Fruit fly (Drosophila melanogaster): ENCODE results near the gene Gasp.

The Gasp gene

DNA sequence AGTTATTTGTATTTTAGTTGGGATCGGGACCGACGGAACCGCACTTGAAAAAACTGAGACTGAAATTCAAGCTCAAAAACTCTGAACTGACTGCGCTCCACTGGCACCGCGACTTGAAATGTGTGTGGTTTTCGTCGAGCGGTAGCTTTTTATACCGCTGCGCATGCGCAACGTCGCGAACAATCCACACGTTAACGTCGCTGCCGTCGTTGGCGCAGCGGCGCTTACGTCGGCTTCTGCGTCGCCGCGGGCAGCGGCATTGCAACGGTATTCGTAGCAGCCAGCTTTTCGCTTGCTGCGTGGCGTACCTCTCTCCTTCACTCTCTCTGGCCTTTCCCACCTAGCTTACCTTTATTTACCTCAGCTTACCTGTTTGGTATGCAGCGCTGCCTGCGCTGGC is at the start of gene Gasp:
Gene Gasp, minus strand, starts transcription at position 124 of the 400 bp plus-strand sequence.
- TF ChIP-seq psq (optimal IDR thresholded peaks at IDR 0.05), result no peak
- TF ChIP-seq CG8478 (optimal IDR thresholded peaks at IDR 0.05), result no peak
- TF ChIP-seq pan (optimal IDR thresholded peaks at IDR 0.05), result no peak
- TF ChIP-seq EcR (GFP tag; optimal IDR thresholded peaks at IDR 0.05), result no peak
- no peak for TF ChIP-seq Dll (optimal IDR thresholded peaks at IDR 0.05)
- TF ChIP-seq usp (GFP tag; optimal IDR thresholded peaks at IDR 0.05), result no peak

DNA sequence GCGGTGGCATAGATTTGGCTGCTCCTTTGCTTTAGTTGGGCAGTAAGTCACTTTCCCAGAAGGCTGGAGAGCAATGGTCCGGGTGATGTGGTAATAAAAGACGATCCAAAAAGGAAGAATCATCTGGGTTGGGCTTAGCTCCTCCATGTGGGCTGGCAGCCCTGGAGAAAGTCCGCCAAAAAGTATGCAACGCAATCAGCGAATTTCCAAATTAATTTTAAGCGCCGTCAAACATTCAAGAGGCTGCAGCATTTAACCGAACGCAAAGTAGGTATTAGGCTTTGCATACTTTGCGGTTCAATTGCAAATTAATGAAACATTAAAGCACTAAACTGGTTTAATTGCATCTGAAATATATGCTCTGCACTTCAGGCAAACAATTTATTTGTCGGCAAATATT is 48.9 kb upstream of the Gasp start:
- TF ChIP-seq CG8478 (optimal IDR thresholded peaks at IDR 0.05), result no peak
- TF ChIP-seq Dll (optimal IDR thresholded peaks at IDR 0.05), result no peak
- TF ChIP-seq usp (GFP tag; optimal IDR thresholded peaks at IDR 0.05), result no peak
- no peak for TF ChIP-seq EcR (GFP tag; optimal IDR thresholded peaks at IDR 0.05)
- TF ChIP-seq psq (optimal IDR thresholded peaks at IDR 0.05), result no peak
- TF ChIP-seq pan (optimal IDR thresholded peaks at IDR 0.05), result no peak

DNA sequence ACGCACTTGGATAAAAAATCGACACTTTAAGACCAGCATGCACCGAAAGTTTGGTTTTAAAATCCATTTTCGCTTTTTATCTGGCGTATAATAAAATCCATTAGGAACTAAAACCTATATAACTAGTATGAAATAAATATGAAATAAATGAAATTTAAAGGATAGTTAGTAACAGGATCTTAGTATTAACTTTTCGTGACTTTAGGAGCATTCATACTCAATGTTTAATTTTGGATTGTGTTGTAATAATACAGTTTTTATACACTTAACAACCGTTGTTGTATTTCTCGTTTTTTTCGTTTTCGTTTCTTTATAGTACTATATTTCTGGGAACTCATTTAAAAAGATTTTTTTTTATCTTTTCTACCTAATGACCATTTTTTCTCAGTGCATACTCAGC is 48.4 kb upstream of the Gasp start:
- TF ChIP-seq CG8478 (optimal IDR thresholded peaks at IDR 0.05) (no peak), EcR (GFP tag; optimal IDR thresholded peaks at IDR 0.05) (no peak), usp (GFP tag; optimal IDR thresholded peaks at IDR 0.05) (no peak)

DNA sequence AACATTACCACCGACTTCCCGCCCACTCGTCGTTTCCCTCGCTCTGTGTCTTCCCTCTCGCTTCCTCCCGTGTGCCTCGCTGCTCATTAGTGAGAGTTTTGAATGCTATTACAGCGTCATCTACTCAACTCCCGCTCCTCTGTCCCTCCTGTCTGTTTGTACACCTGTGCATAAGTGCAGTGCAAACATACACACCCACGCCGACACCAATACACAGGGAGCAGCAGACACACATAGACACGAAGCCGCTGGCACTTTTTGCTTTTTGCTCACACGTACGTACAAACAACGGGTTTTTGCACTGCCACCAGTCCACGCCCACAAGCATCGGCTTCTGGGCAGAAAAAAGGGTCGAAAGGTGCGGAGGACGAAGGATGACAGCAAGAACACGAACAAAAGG is 41.1 kb upstream of the Gasp start:
- TF ChIP-seq CG8478 (optimal IDR thresholded peaks at IDR 0.05) (no peak), usp (GFP tag; optimal IDR thresholded peaks at IDR 0.05) (no peak), psq (optimal IDR thresholded peaks at IDR 0.05) (no peak), EcR (GFP tag; optimal IDR thresholded peaks at IDR 0.05) (no peak), pan (optimal IDR thresholded peaks at IDR 0.05) (no peak), Dll (optimal IDR thresholded peaks at IDR 0.05) (no peak)

DNA sequence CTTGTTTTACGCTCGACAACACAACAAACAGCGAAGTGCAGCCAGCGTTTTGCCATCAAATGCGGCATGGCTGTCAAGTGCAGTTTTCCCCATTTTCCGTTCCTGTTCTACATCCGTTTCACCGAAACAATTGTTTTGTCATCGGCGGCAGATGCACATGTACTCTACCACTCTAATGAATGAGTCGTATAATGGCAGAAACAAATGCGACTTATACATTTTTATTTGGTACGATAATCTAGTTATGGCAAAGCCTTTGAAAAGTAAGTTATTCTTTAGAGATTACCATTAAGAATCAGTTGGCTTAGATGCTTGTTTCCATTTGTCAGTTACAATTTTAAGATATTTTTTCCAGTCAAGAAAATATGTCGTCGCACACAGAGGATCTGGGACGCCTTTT is 21.6 kb upstream of the Gasp start, which contains the start of gene Vha14-2:
Gene Vha14-2, plus strand, starts transcription at position 301 of the 400 bp plus-strand sequence.
- TF ChIP-seq usp (GFP tag; optimal IDR thresholded peaks at IDR 0.05), result no peak
- no peak for TF ChIP-seq Dll (optimal IDR thresholded peaks at IDR 0.05)
- no peak for TF ChIP-seq pan (optimal IDR thresholded peaks at IDR 0.05)
- no peak for TF ChIP-seq EcR (GFP tag; optimal IDR thresholded peaks at IDR 0.05)
- TF ChIP-seq psq (optimal IDR thresholded peaks at IDR 0.05), result no peak
- TF ChIP-seq CG8478 (optimal IDR thresholded peaks at IDR 0.05), result no peak

DNA sequence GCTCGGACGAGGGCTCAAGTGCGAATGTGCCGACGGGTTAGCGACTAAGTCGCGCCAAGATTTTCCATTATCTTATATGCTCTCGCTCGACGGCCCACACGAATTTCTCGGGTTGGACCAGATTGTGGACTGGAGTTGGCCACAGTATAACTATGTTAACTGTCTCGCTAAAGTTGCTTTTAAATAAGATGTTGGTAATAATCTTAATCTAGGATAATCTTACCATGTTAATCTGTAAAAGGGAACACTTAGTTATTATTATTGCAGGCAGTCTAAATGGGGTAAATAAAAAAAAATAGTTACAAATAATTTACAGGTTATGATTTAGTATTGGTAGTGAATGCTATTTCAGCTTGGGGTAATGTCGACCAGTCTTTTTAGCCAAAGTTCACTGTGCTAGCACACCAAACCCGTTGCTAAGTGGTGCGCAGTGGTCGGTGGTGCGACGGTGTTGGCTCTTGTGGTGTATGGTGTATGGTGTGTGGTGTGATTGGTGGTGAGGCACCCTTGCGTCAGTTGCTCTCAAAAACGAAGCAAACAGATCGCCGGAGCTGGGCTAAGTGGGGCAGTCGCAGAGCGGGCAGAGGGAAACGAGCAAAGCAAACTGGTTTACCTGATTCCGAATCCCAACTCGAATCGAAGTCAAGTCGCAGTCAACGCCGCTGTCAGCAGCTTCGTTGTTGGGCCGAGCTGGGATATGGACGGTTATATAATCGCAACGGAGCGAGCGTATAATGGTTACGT is 11.7 kb upstream of the Gasp start, which contains the start of gene Obp83g:
Gene Obp83g, minus strand, starts transcription at position 51 of the 744 bp plus-strand sequence.
- TF ChIP-seq pan (optimal IDR thresholded peaks at IDR 0.05) (no peak), Dll (optimal IDR thresholded peaks at IDR 0.05) (peak; percentile 46), psq (optimal IDR thresholded peaks at IDR 0.05) (no peak)

DNA sequence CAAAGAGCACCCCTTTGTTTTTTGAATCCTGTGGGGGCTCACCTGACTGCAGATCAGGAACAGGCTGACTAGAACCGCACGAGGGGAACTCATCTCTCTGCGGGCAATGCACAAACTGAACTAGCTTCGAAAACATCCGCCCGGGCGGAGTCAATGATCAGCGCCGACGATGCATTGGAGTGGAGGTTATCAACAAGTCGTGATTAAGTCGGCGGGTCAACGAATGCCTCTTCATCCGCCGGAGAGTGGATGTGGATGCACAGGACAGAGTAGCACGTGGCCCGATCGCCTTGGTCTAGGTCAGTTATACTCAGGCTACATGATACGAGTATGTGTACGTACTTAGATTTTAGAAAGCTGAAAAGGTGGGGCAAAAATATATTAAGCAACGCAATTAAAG is 10.2 kb upstream of the Gasp start, which contains the start of gene Obp83ef:
Gene Obp83ef, minus strand, starts transcription at position 119 of the 400 bp plus-strand sequence.
- peak in 1 of 2 experiments; percentile 52 for TF ChIP-seq EcR (GFP tag; optimal IDR thresholded peaks at IDR 0.05)
- TF ChIP-seq CG8478 (optimal IDR thresholded peaks at IDR 0.05), result no peak

DNA sequence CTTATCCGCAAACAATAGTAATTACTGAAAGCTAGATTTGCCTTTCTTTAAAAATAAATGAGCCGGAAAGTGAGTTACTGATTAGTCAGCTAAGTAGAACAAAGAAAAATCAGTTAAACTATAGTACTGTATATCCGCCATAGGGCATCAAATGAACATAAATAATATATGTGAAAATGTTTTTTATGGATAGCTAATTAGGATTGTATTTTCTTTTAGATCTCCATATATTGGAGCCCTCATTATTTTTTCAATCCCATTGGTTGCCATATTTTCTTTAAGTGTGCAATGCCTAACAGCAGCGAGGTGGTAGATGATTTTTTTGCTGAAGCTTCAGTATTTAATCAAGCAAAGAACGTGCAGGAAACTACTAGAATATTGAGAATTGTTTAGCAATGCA is 7.1 kb upstream of the Gasp start, which contains the start of gene Obp83cd:
Gene Obp83cd, plus strand, starts transcription at position 343 of the 400 bp plus-strand sequence.
- no peak for TF ChIP-seq CG8478 (optimal IDR thresholded peaks at IDR 0.05)
- no peak for TF ChIP-seq EcR (GFP tag; optimal IDR thresholded peaks at IDR 0.05)
- TF ChIP-seq pan (optimal IDR thresholded peaks at IDR 0.05), result no peak
- TF ChIP-seq Dll (optimal IDR thresholded peaks at IDR 0.05), result no peak
- TF ChIP-seq psq (optimal IDR thresholded peaks at IDR 0.05), result no peak
- TF ChIP-seq usp (GFP tag; optimal IDR thresholded peaks at IDR 0.05), result no peak

DNA sequence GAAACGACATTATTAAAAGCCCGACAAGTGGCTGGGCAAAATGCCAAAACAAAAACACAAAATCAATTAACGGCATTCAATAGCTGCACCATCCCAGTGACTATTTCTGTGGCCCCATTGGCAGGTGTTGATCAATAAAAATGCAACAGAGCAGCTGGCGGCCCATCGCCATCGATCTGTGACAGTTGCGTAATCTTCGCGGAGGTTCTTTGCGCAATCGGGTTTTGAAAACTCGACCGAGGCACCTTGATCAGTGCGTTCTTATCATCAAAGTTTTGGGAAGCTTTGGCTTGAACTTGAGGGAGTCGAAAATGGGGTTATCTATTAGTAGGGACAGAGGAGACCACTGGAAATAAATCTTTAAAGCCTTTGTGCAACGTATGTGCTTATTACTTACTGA is 6.7 kb upstream of the Gasp start:
- TF ChIP-seq psq (optimal IDR thresholded peaks at IDR 0.05) (no peak), EcR (GFP tag; optimal IDR thresholded peaks at IDR 0.05) (no peak), pan (optimal IDR thresholded peaks at IDR 0.05) (no peak), CG8478 (optimal IDR thresholded peaks at IDR 0.05) (no peak), usp (GFP tag; optimal IDR thresholded peaks at IDR 0.05) (no peak), Dll (optimal IDR thresholded peaks at IDR 0.05) (no peak)

DNA sequence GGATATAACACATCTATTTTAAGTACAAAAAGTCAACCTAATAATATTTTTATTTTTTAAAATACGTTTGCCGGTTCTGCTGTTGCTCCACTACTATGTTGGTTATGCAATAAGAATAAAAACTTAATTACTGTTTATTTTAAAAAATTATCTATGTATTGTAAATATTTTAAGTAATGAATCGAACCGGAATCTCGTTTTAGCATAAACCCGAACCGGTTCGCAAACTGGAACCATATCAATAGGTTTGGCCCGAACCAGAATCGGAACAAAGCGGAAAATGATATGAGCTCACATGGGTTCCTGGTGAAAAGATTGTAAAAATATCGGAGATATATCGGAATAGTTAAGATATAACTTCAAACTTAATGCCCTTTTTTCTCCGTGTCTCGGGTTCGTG is 6.0 kb upstream of the Gasp start:
- TF ChIP-seq CG8478 (optimal IDR thresholded peaks at IDR 0.05) (no peak), EcR (GFP tag; optimal IDR thresholded peaks at IDR 0.05) (no peak), usp (GFP tag; optimal IDR thresholded peaks at IDR 0.05) (no peak), pan (optimal IDR thresholded peaks at IDR 0.05) (no peak), psq (optimal IDR thresholded peaks at IDR 0.05) (no peak), Dll (optimal IDR thresholded peaks at IDR 0.05) (no peak)

DNA sequence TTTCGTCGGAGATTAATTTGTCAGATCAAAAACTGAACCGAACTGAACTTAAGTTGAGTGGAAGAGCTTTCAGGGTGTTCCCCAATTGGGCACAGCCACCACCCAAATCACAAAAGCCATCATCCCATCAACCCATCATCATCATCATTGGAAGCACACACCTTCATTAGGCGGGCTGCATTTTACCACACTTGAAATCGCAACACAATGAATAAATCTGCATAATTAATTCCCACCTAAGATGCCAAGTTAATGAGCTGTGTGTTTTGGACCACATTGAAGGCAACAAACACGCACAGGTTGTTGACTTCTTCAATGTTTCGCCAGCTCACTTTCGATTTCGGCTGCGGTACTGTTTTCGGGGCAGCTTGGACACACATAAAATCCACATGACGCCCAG is 4.5 kb upstream of the Gasp start:
- TF ChIP-seq Dll (optimal IDR thresholded peaks at IDR 0.05), result no peak
- TF ChIP-seq pan (optimal IDR thresholded peaks at IDR 0.05), result no peak
- no peak for TF ChIP-seq psq (optimal IDR thresholded peaks at IDR 0.05)
- TF ChIP-seq CG8478 (optimal IDR thresholded peaks at IDR 0.05), result no peak
- no peak for TF ChIP-seq EcR (GFP tag; optimal IDR thresholded peaks at IDR 0.05)
- no peak for TF ChIP-seq usp (GFP tag; optimal IDR thresholded peaks at IDR 0.05)

DNA sequence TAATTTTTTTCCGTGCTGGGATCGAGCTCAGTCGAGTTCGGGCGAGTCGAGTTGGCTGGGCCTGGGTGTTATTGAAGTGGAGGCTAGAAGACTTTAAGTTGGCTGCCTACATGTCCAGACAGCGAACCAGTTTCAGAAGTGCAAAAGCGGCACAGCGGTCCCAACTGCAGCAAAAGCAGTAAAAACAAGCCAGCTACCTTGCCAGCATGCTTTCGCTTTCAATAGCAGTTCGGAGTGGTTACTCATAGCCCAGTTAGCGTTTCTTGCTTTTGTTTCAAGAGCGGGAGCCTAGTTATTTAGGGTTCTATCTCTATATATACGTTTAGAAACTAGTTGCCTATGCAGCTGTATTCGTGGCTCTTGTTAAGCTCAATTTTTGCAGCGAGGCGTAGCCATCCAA is 2.0 kb upstream of the Gasp start:
- TF ChIP-seq psq (optimal IDR thresholded peaks at IDR 0.05) (no peak), pan (optimal IDR thresholded peaks at IDR 0.05) (no peak), Dll (optimal IDR thresholded peaks at IDR 0.05) (no peak), CG8478 (optimal IDR thresholded peaks at IDR 0.05) (no peak), EcR (GFP tag; optimal IDR thresholded peaks at IDR 0.05) (no peak), usp (GFP tag; optimal IDR thresholded peaks at IDR 0.05) (no peak)

DNA sequence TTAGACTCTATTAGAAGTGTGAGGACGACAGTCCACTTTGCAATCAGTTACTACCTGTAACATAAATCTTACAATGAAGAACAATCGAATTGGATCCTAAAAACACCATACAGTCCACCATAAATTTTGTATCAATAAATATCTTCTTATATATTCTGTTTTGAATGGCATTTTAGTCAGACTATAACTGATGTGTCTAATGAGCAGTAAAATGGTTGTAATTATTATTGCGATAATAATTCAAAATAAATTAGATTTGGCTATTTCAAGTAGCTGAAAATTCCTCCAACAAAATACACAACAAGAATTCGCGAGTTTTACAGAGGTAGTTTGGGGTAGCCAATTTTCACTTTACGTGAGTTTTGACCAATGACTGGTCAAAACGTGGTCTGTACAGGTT is 1.6 kb upstream of the Gasp start:
- TF ChIP-seq EcR (GFP tag; optimal IDR thresholded peaks at IDR 0.05) (no peak), Dll (optimal IDR thresholded peaks at IDR 0.05) (no peak), usp (GFP tag; optimal IDR thresholded peaks at IDR 0.05) (no peak), pan (optimal IDR thresholded peaks at IDR 0.05) (no peak), psq (optimal IDR thresholded peaks at IDR 0.05) (no peak), CG8478 (optimal IDR thresholded peaks at IDR 0.05) (no peak)
